Fruit fly (Drosophila melanogaster) whole organism, prepupa: ENCODE results near the gene CG15549.

Experiments
- Blimp-1 ChIP-seq: fragments of 200-800 bp; sonication (Bioruptor generic); optimal IDR thresholded peaks from 3 replicates; lab custom pipeline; 2017; ENCODE audit warnings: missing biosample characterization, missing genetic modification characterization, mild to moderate bottlenecking, moderate library complexity, missing genetic modification reagents
- CG10669 ChIP-seq: fragments of 200-800 bp; sonication (Bioruptor generic); optimal IDR thresholded peaks from 3 replicates; lab custom pipeline; 2018; ENCODE audit warnings: missing biosample characterization, mild to moderate bottlenecking, missing genetic modification characterization, moderate library complexity
- CG11294 ChIP-seq: fragments of 200-800 bp; sonication (Bioruptor generic); IDR thresholded peaks from 2 replicates; pipeline ENCODE4 v1.3.6; 2022; ENCODE audit warnings: missing biosample characterization, missing genetic modification characterization
- CG1621 ChIP-seq: fragments of 200-800 bp; sonication (Bioruptor generic); optimal IDR thresholded peaks from 3 replicates; lab custom pipeline; 2018; ENCODE audit warnings: missing biosample characterization, mild to moderate bottlenecking, missing genetic modification characterization
- CG16779 ChIP-seq: fragments of 200-800 bp; sonication (Bioruptor generic); optimal IDR thresholded peaks from 3 replicates; lab custom pipeline; 2017; ENCODE audit warnings: missing biosample characterization, mild to moderate bottlenecking, missing genetic modification characterization
- CG3032 ChIP-seq: fragments of 200-800 bp; optimal IDR thresholded peaks from 2 replicates; lab custom pipeline; 2019; ENCODE audit warnings: missing biosample characterization, mild to moderate bottlenecking, missing genetic modification characterization, moderate library complexity
- CG31627 ChIP-seq: fragments of 200-800 bp; sonication (Bioruptor generic); optimal IDR thresholded peaks from 3 replicates; lab custom pipeline; 2016; ENCODE audit warnings: missing biosample characterization, missing genetic modification characterization
- CG32006 ChIP-seq: fragments of 200-800 bp; sonication (Bioruptor generic); optimal IDR thresholded peaks from 3 replicates; lab custom pipeline; 2017; ENCODE audit warnings: missing biosample characterization, mild to moderate bottlenecking, missing genetic modification characterization
- CG3919 ChIP-seq: fragments of 200-800 bp; sonication (Bioruptor generic); optimal IDR thresholded peaks from 3 replicates; lab custom pipeline; 2016; ENCODE audit warnings: missing biosample characterization, missing genetic modification characterization
- CG4318 ChIP-seq: fragments of 200-800 bp; sonication (Bioruptor generic); optimal IDR thresholded peaks from 3 replicates; lab custom pipeline; 2017; ENCODE audit warnings: missing biosample characterization, mild to moderate bottlenecking, missing genetic modification characterization
- CG6276 ChIP-seq: fragments of 200-800 bp; sonication (Bioruptor generic); optimal IDR thresholded peaks from 2 replicates; lab custom pipeline; 2017; ENCODE audit warnings: missing biosample characterization, mild to moderate bottlenecking, missing genetic modification characterization
- CG6792 ChIP-seq: fragments of 200-800 bp; sonication (Bioruptor generic); optimal IDR thresholded peaks from 3 replicates; lab custom pipeline; 2016; ENCODE audit warnings: missing biosample characterization, missing genetic modification characterization
- CG6808 ChIP-seq: fragments of 200-800 bp; sonication (Bioruptor generic); optimal IDR thresholded peaks from 3 replicates; lab custom pipeline; 2017; ENCODE audit warnings: missing biosample characterization, missing genetic modification characterization, mild to moderate bottlenecking, moderate library complexity, missing genetic modification reagents
- CG8119 ChIP-seq: fragments of 200-800 bp; sonication (Bioruptor generic); IDR thresholded peaks from 3 replicates; pipeline ENCODE4 v1.3.6; 2022; ENCODE audit warnings: missing biosample characterization, missing genetic modification characterization
- CG8319 ChIP-seq: fragments of 200-800 bp; sonication (Bioruptor generic); optimal IDR thresholded peaks from 3 replicates; lab custom pipeline; 2016; ENCODE audit warnings: missing biosample characterization, missing genetic modification characterization
- CG8632 ChIP-seq: fragments of 200-800 bp; sonication (Bioruptor generic); optimal IDR thresholded peaks from 3 replicates; lab custom pipeline; 2016; ENCODE audit warnings: missing biosample characterization, missing genetic modification characterization
- CG9139 ChIP-seq: fragments of 200-800 bp; sonication (Bioruptor generic); optimal IDR thresholded peaks from 3 replicates; lab custom pipeline; 2017; ENCODE audit warnings: missing biosample characterization, mild to moderate bottlenecking, missing genetic modification characterization
- Eip75B ChIP-seq: fragments of 200-800 bp; sonication (Bioruptor generic); optimal IDR thresholded peaks from 3 replicates; lab custom pipeline; 2016; ENCODE audit warnings: missing biosample characterization, missing genetic modification characterization
- Eip78C ChIP-seq: fragments of 200-800 bp; sonication (Bioruptor generic); peaks from one replicate; lab custom pipeline; 2016; ENCODE audit warnings: missing biosample characterization, missing genetic modification characterization
- Gug ChIP-seq: fragments of 200-800 bp; sonication (Bioruptor generic); IDR thresholded peaks from 2 replicates; pipeline ENCODE4 v1.3.6; 2022; ENCODE audit warnings: missing biosample characterization, missing genetic modification characterization
- Hr38 ChIP-seq: sonication (Bioruptor generic); optimal IDR thresholded peaks from 2 replicates; lab custom pipeline; 2016; ENCODE audit warnings: missing biosample characterization, missing genetic modification characterization
- Hr4 ChIP-seq: fragments of 200-800 bp; sonication (Bioruptor generic); optimal IDR thresholded peaks from 3 replicates; lab custom pipeline; 2016; ENCODE audit warnings: missing biosample characterization, missing genetic modification characterization
- Lpt ChIP-seq: fragments of 200-800 bp; sonication (Bioruptor generic); optimal IDR thresholded peaks from 3 replicates; lab custom pipeline; 2016; ENCODE audit warnings: missing biosample characterization, missing genetic modification characterization
- Met ChIP-seq: fragments of 200-800 bp; sonication (Bioruptor generic); optimal IDR thresholded peaks from 3 replicates; lab custom pipeline; 2016; ENCODE audit warnings: missing biosample characterization, missing genetic modification characterization
- Sox14 ChIP-seq: fragments of 200-800 bp; sonication (Bioruptor generic); optimal IDR thresholded peaks from 3 replicates; lab custom pipeline; 2016; ENCODE audit warnings: missing biosample characterization, missing genetic modification characterization
- Sox15 ChIP-seq: fragments of 200-800 bp; sonication (Bioruptor generic); optimal IDR thresholded peaks from 3 replicates; lab custom pipeline; 2016; ENCODE audit warnings: missing biosample characterization, missing genetic modification characterization
- acj6 ChIP-seq: fragments of 200-800 bp; sonication (Bioruptor generic); optimal IDR thresholded peaks from 3 replicates; lab custom pipeline; 2016; ENCODE audit warnings: missing biosample characterization, missing genetic modification characterization
- cyc ChIP-seq: fragments of 200-800 bp; sonication (Bioruptor generic); optimal IDR thresholded peaks from 3 replicates; lab custom pipeline; 2016; ENCODE audit warnings: missing biosample characterization, missing genetic modification characterization
- dac ChIP-seq: fragments of 200-800 bp; sonication (Bioruptor generic); optimal IDR thresholded peaks from 2 replicates; lab custom pipeline; 2017; ENCODE audit warnings: missing biosample characterization, mild to moderate bottlenecking, missing genetic modification characterization
- eg ChIP-seq: fragments of 200-800 bp; sonication (Bioruptor generic); IDR thresholded peaks from 3 replicates; pipeline ENCODE4 v1.3.6; 2022; ENCODE audit warnings: missing biosample characterization, missing genetic modification characterization
- fd59A ChIP-seq: fragments of 200-800 bp; sonication (Bioruptor generic); optimal IDR thresholded peaks from 2 replicates; lab custom pipeline; 2017; ENCODE audit warnings: missing biosample characterization, mild to moderate bottlenecking, missing genetic modification characterization, missing genetic modification reagents
- fd85E ChIP-seq: fragments of 200-800 bp; sonication (Bioruptor generic); optimal IDR thresholded peaks from 3 replicates; lab custom pipeline; 2016; ENCODE audit warnings: missing biosample characterization, missing genetic modification characterization
- fkh ChIP-seq: fragments of 200-800 bp; sonication (Bioruptor generic); optimal IDR thresholded peaks from 3 replicates; lab custom pipeline; 2017; ENCODE audit warnings: missing biosample characterization, mild to moderate bottlenecking, missing genetic modification characterization, moderate library complexity
- net ChIP-seq: fragments of 200-800 bp; sonication (Bioruptor generic); optimal IDR thresholded peaks from 3 replicates; lab custom pipeline; 2016; ENCODE audit warnings: missing biosample characterization, missing genetic modification characterization
- pdm3 ChIP-seq: fragments of 200-800 bp; sonication (Bioruptor generic); optimal IDR thresholded peaks from 3 replicates; lab custom pipeline; 2016; ENCODE audit warnings: missing biosample characterization, missing genetic modification characterization
- ss ChIP-seq, 2 experiments: fragments of 200-800 bp; sonication (Bioruptor generic); optimal IDR thresholded peaks; 2 replicates in 1 of 2; 3 replicates in 1 of 2; lab custom pipeline; 2017 to 2018; ENCODE audit warnings: mild to moderate bottlenecking in 2 of 2, missing biosample characterization in 2 of 2, missing genetic modification characterization in 2 of 2, moderate library complexity in 1 of 2
- svp ChIP-seq: fragments of 200-800 bp; sonication (Bioruptor generic); peaks from one replicate; lab custom pipeline; 2016; ENCODE audit warnings: missing biosample characterization, missing genetic modification characterization
- topi ChIP-seq: fragments of 200-800 bp; sonication (Bioruptor generic); optimal IDR thresholded peaks from 3 replicates; lab custom pipeline; 2016; ENCODE audit warnings: missing biosample characterization, missing genetic modification characterization

CG15549 gene

DNA sequence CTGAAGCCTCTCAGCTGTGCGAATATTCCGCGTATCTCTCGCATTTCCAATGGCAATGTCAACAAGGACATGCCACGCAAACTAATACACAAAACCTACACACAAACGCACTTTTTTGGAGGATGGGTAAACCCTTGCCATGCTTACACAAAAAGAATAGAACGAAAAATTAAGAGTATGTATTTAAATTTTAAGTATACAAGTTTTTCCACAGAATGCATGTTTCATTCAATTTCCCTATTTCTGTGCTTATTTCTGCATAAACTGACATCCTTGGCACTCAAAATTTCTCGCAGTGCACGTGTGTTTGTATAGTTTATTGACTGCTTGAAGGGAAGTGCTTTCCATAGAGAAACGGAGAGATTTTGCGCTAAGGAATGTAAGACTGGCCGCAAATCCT lies 26.5 kb downstream of the CG15549 start:
- TF ChIP-seq CG6276 (GFP tag; lab: Kevin White, UChicago), result no peak
- no peak for TF ChIP-seq Sox15
- TF ChIP-seq Lpt (GFP tag; lab: Kevin White, UChicago), result no peak
- TF ChIP-seq CG31627 (GFP tag; lab: Kevin White, UChicago), result no peak
- no peak for TF ChIP-seq cyc (GFP tag; lab: Kevin White, UChicago)
- no peak for TF ChIP-seq dac (GFP tag; lab: Kevin White, UChicago)
- no peak for TF ChIP-seq Gug (GFP tag; lab: Robert Waterston, UW)
- TF ChIP-seq svp (GFP tag; lab: Kevin White, UChicago), result no peak
- TF ChIP-seq CG6792, result no peak
- TF ChIP-seq CG1621 (tag; lab: Kevin White, UChicago), result no peak
- TF ChIP-seq CG11294 (GFP tag; lab: Robert Waterston, UW), result no peak
- no peak for TF ChIP-seq Hr38 (GFP tag; lab: Kevin White, UChicago)
- TF ChIP-seq CG4318, result no peak
- no peak for TF ChIP-seq fd59A
- TF ChIP-seq CG8119 (GFP tag; lab: Robert Waterston, UW), result no peak
- TF ChIP-seq Sox14 (GFP tag; lab: Kevin White, UChicago), result no peak
- no peak for TF ChIP-seq acj6 (GFP tag; lab: Kevin White, UChicago)
- TF ChIP-seq Eip78C (GFP tag; lab: Kevin White, UChicago), result no peak
- no peak for TF ChIP-seq topi (GFP tag; lab: Kevin White, UChicago)

dm6 chr3R:30909032-30909431 lies 27.3 kb downstream of the CG15549 start:
- TF ChIP-seq Lpt (GFP tag; lab: Kevin White, UChicago), result no peak
- no peak for TF ChIP-seq ss (GFP tag; optimal IDR thresholded peaks at IDR 0.05; lab: Kevin White, UChicago)
- no peak for TF ChIP-seq dac (GFP tag; lab: Kevin White, UChicago)
- TF ChIP-seq CG9139 (GFP tag; lab: Kevin White, UChicago), result no peak
- TF ChIP-seq CG3032 (tag; lab: Kevin White, UChicago), result no peak
- TF ChIP-seq Hr4 (GFP tag; lab: Kevin White, UChicago), result no peak
- no peak for TF ChIP-seq pdm3
- no peak for TF ChIP-seq CG8632 (GFP tag; lab: Kevin White, UChicago)
- TF ChIP-seq Hr38 (GFP tag; lab: Kevin White, UChicago), result no peak
- no peak for TF ChIP-seq net (GFP tag; lab: Kevin White, UChicago)
- no peak for TF ChIP-seq svp (GFP tag; lab: Kevin White, UChicago)
- TF ChIP-seq Met (GFP tag; lab: Kevin White, UChicago), result no peak
- TF ChIP-seq acj6 (GFP tag; lab: Kevin White, UChicago), result no peak
- TF ChIP-seq fkh (GFP tag; lab: Kevin White, UChicago), result no peak
- TF ChIP-seq CG10669 (GFP tag; lab: Kevin White, UChicago), result no peak
- no peak for TF ChIP-seq CG16779 (tag; lab: Kevin White, UChicago)
- no peak for TF ChIP-seq Gug (GFP tag; lab: Robert Waterston, UW)
- TF ChIP-seq CG11294 (GFP tag; lab: Robert Waterston, UW), result no peak
- no peak for TF ChIP-seq fd59A
- TF ChIP-seq Blimp-1 (GFP tag; lab: Kevin White, UChicago), result no peak

DNA sequence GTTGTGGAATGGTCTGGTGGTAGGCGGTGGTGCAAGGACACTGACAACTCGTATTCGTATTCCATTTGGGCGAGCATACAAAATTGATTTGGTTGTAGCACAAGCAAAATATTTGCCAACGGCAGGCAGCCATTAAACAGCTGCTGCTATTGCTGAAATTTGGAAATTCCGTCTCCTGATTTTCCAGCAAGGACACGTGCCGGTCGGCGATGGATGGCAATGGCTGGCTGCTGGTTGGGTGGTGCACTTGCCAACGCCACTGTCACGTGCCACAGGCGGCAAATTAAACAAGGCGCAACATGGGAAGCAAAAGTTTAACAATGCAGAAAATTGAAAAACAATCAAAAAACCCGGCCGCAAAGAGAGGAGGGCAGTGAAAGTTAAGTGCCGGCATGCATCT lies 32.3 kb downstream of the CG15549 start:
- TF ChIP-seq Hr4 (GFP tag; lab: Kevin White, UChicago) (no peak), svp (GFP tag; lab: Kevin White, UChicago) (peak; percentile 27)

- TF ChIP-seq CG3919 (GFP tag; lab: Kevin White, UChicago) (no peak), eg (GFP tag; lab: Robert Waterston, UW) (no peak), Sox14 (GFP tag; lab: Kevin White, UChicago) (no peak), pdm3 (no peak), fd59A (no peak), CG10669 (GFP tag; lab: Kevin White, UChicago) (no peak), CG32006 (no peak), Eip75B (GFP tag; lab: Kevin White, UChicago) (no peak), CG6792 (no peak), CG8319 (no peak), Gug (GFP tag; lab: Robert Waterston, UW) (no peak), cyc (GFP tag; lab: Kevin White, UChicago) (no peak), CG6808 (no peak), fd85E (GFP tag; lab: Kevin White, UChicago) (no peak)
Observed at dm6 chr3R:30902061-30902460, 34.2 kb downstream of the CG15549 start, which contains the start of gene CG33483. Gene CG33483, minus strand, starts transcription at chr3R:30902161.
